Fruit fly (Drosophila melanogaster) whole organism, prepupa: ENCODE measurements around the gene Datp.

ENCODE experiments used
- Blimp-1 ChIP-seq: fragments of 200-800 bp; sonication (Bioruptor generic); optimal IDR thresholded peaks from 3 replicates; lab custom pipeline; 2017; ENCODE audit warnings: missing biosample characterization, missing genetic modification characterization, mild to moderate bottlenecking, moderate library complexity, missing genetic modification reagents
- CG10631 ChIP-seq: fragments of 200-800 bp; sonication (Bioruptor generic); optimal IDR thresholded peaks from 2 replicates; lab custom pipeline; 2016; ENCODE audit warnings: missing biosample characterization, missing genetic modification characterization
- CG10669 ChIP-seq: fragments of 200-800 bp; sonication (Bioruptor generic); optimal IDR thresholded peaks from 3 replicates; lab custom pipeline; 2018; ENCODE audit warnings: missing biosample characterization, mild to moderate bottlenecking, missing genetic modification characterization, moderate library complexity
- CG11294 ChIP-seq: fragments of 200-800 bp; sonication (Bioruptor generic); IDR thresholded peaks from 2 replicates; pipeline ENCODE4 v1.3.6; 2022; ENCODE audit warnings: missing biosample characterization, missing genetic modification characterization
- CG11902 ChIP-seq: fragments of 200-800 bp; sonication (Bioruptor generic); optimal IDR thresholded peaks from 3 replicates; lab custom pipeline; 2016; ENCODE audit warnings: missing biosample characterization, missing genetic modification characterization
- CG15336 ChIP-seq: fragments of 200-800 bp; sonication (Bioruptor generic); IDR thresholded peaks from 2 replicates; pipeline ENCODE4 v1.3.6; 2022; ENCODE audit warnings: missing biosample characterization, missing genetic modification characterization
- CG1621 ChIP-seq: fragments of 200-800 bp; sonication (Bioruptor generic); optimal IDR thresholded peaks from 3 replicates; lab custom pipeline; 2018; ENCODE audit warnings: missing biosample characterization, mild to moderate bottlenecking, missing genetic modification characterization
- CG16779 ChIP-seq: fragments of 200-800 bp; sonication (Bioruptor generic); optimal IDR thresholded peaks from 3 replicates; lab custom pipeline; 2017; ENCODE audit warnings: missing biosample characterization, mild to moderate bottlenecking, missing genetic modification characterization
- CG3032 ChIP-seq: fragments of 200-800 bp; optimal IDR thresholded peaks from 2 replicates; lab custom pipeline; 2019; ENCODE audit warnings: missing biosample characterization, mild to moderate bottlenecking, missing genetic modification characterization, moderate library complexity
- CG31627 ChIP-seq: fragments of 200-800 bp; sonication (Bioruptor generic); optimal IDR thresholded peaks from 3 replicates; lab custom pipeline; 2016; ENCODE audit warnings: missing biosample characterization, missing genetic modification characterization
- CG3919 ChIP-seq: fragments of 200-800 bp; sonication (Bioruptor generic); optimal IDR thresholded peaks from 3 replicates; lab custom pipeline; 2016; ENCODE audit warnings: missing biosample characterization, missing genetic modification characterization
- CG4318 ChIP-seq: fragments of 200-800 bp; sonication (Bioruptor generic); optimal IDR thresholded peaks from 3 replicates; lab custom pipeline; 2017; ENCODE audit warnings: missing biosample characterization, mild to moderate bottlenecking, missing genetic modification characterization
- CG6163 ChIP-seq: fragments of 200-800 bp; sonication (Bioruptor generic); IDR thresholded peaks from 3 replicates; pipeline ENCODE4 v1.3.6; 2022; ENCODE audit warnings: missing biosample characterization, missing genetic modification characterization
- CG6276 ChIP-seq: fragments of 200-800 bp; sonication (Bioruptor generic); optimal IDR thresholded peaks from 2 replicates; lab custom pipeline; 2017; ENCODE audit warnings: missing biosample characterization, mild to moderate bottlenecking, missing genetic modification characterization
- CG6792 ChIP-seq: fragments of 200-800 bp; sonication (Bioruptor generic); optimal IDR thresholded peaks from 3 replicates; lab custom pipeline; 2016; ENCODE audit warnings: missing biosample characterization, missing genetic modification characterization
- CG6808 ChIP-seq: fragments of 200-800 bp; sonication (Bioruptor generic); optimal IDR thresholded peaks from 3 replicates; lab custom pipeline; 2017; ENCODE audit warnings: missing biosample characterization, missing genetic modification characterization, mild to moderate bottlenecking, moderate library complexity, missing genetic modification reagents
- CG7368 ChIP-seq: fragments of 200-800 bp; sonication (Bioruptor generic); optimal IDR thresholded peaks from 3 replicates; lab custom pipeline; 2016; ENCODE audit warnings: missing biosample characterization, missing genetic modification characterization
- CG8119 ChIP-seq: fragments of 200-800 bp; sonication (Bioruptor generic); IDR thresholded peaks from 3 replicates; pipeline ENCODE4 v1.3.6; 2022; ENCODE audit warnings: missing biosample characterization, missing genetic modification characterization
- CG8319 ChIP-seq: fragments of 200-800 bp; sonication (Bioruptor generic); optimal IDR thresholded peaks from 3 replicates; lab custom pipeline; 2016; ENCODE audit warnings: missing biosample characterization, missing genetic modification characterization
- CG8632 ChIP-seq: fragments of 200-800 bp; sonication (Bioruptor generic); optimal IDR thresholded peaks from 3 replicates; lab custom pipeline; 2016; ENCODE audit warnings: missing biosample characterization, missing genetic modification characterization
- CG9139 ChIP-seq: fragments of 200-800 bp; sonication (Bioruptor generic); optimal IDR thresholded peaks from 3 replicates; lab custom pipeline; 2017; ENCODE audit warnings: missing biosample characterization, mild to moderate bottlenecking, missing genetic modification characterization
- Eip75B ChIP-seq: fragments of 200-800 bp; sonication (Bioruptor generic); optimal IDR thresholded peaks from 3 replicates; lab custom pipeline; 2016; ENCODE audit warnings: missing biosample characterization, missing genetic modification characterization
- Eip78C ChIP-seq: fragments of 200-800 bp; sonication (Bioruptor generic); peaks from one replicate; lab custom pipeline; 2016; ENCODE audit warnings: missing biosample characterization, missing genetic modification characterization
- Eip93F ChIP-seq: fragments of 200-800 bp; sonication (Bioruptor generic); optimal IDR thresholded peaks from 2 replicates; lab custom pipeline; 2016; ENCODE audit warnings: missing biosample characterization, mild to moderate bottlenecking, missing genetic modification characterization
- Ets96B ChIP-seq: fragments of 200-800 bp; optimal IDR thresholded peaks from 2 replicates; lab custom pipeline; 2019; ENCODE audit warnings: missing biosample characterization, mild to moderate bottlenecking, missing genetic modification characterization, moderate library complexity
- Gug ChIP-seq: fragments of 200-800 bp; sonication (Bioruptor generic); IDR thresholded peaks from 2 replicates; pipeline ENCODE4 v1.3.6; 2022; ENCODE audit warnings: missing biosample characterization, missing genetic modification characterization
- Hr39 ChIP-seq: fragments of 200-800 bp; sonication (Bioruptor generic); optimal IDR thresholded peaks from 2 replicates; lab custom pipeline; 2016; ENCODE audit warnings: missing biosample characterization, missing genetic modification characterization
- Hr4 ChIP-seq: fragments of 200-800 bp; sonication (Bioruptor generic); optimal IDR thresholded peaks from 3 replicates; lab custom pipeline; 2016; ENCODE audit warnings: missing biosample characterization, missing genetic modification characterization
- Met ChIP-seq: fragments of 200-800 bp; sonication (Bioruptor generic); optimal IDR thresholded peaks from 3 replicates; lab custom pipeline; 2016; ENCODE audit warnings: missing biosample characterization, missing genetic modification characterization
- OdsH ChIP-seq: fragments of 200-800 bp; sonication (Bioruptor generic); optimal IDR thresholded peaks from 3 replicates; lab custom pipeline; 2016; ENCODE audit warnings: missing biosample characterization, missing genetic modification characterization
- Sox102F ChIP-seq: fragments of 200-800 bp; sonication (Bioruptor generic); optimal IDR thresholded peaks from 2 replicates; lab custom pipeline; 2016; ENCODE audit warnings: missing biosample characterization, mild to moderate bottlenecking, missing genetic modification characterization
- Sox14 ChIP-seq: fragments of 200-800 bp; sonication (Bioruptor generic); optimal IDR thresholded peaks from 3 replicates; lab custom pipeline; 2016; ENCODE audit warnings: missing biosample characterization, missing genetic modification characterization
- achi ChIP-seq: fragments of 200-800 bp; sonication (Bioruptor generic); optimal IDR thresholded peaks from 3 replicates; lab custom pipeline; 2016; ENCODE audit warnings: missing biosample characterization, missing genetic modification characterization
- acj6 ChIP-seq: fragments of 200-800 bp; sonication (Bioruptor generic); optimal IDR thresholded peaks from 3 replicates; lab custom pipeline; 2016; ENCODE audit warnings: missing biosample characterization, missing genetic modification characterization
- cyc ChIP-seq: fragments of 200-800 bp; sonication (Bioruptor generic); optimal IDR thresholded peaks from 3 replicates; lab custom pipeline; 2016; ENCODE audit warnings: missing biosample characterization, missing genetic modification characterization
- dsx ChIP-seq: fragments of 200-800 bp; optimal IDR thresholded peaks from 3 replicates; lab custom pipeline; 2019; ENCODE audit warnings: missing biosample characterization, mild to moderate bottlenecking, missing genetic modification characterization, moderate library complexity; ENCODE audit not compliant: poor library complexity, severe bottlenecking
- esn ChIP-seq: fragments of 200-800 bp; sonication (Bioruptor generic); optimal IDR thresholded peaks from 2 replicates; lab custom pipeline; 2016; ENCODE audit warnings: missing biosample characterization, mild to moderate bottlenecking, missing genetic modification characterization, moderate library complexity
- fd59A ChIP-seq: fragments of 200-800 bp; sonication (Bioruptor generic); optimal IDR thresholded peaks from 2 replicates; lab custom pipeline; 2017; ENCODE audit warnings: missing biosample characterization, mild to moderate bottlenecking, missing genetic modification characterization, missing genetic modification reagents
- fd85E ChIP-seq: fragments of 200-800 bp; sonication (Bioruptor generic); optimal IDR thresholded peaks from 3 replicates; lab custom pipeline; 2016; ENCODE audit warnings: missing biosample characterization, missing genetic modification characterization
- lz ChIP-seq: fragments of 200-800 bp; sonication (Bioruptor generic); optimal IDR thresholded peaks from 3 replicates; lab custom pipeline; 2016; ENCODE audit warnings: missing biosample characterization, missing genetic modification characterization
- pdm3 ChIP-seq: fragments of 200-800 bp; sonication (Bioruptor generic); optimal IDR thresholded peaks from 3 replicates; lab custom pipeline; 2016; ENCODE audit warnings: missing biosample characterization, missing genetic modification characterization
- salr ChIP-seq, 2 experiments: fragments of 200-800 bp; sonication (Bioruptor generic); optimal IDR thresholded peaks; 3 replicates each; lab custom pipeline; 2016 to 2018; ENCODE audit warnings: missing biosample characterization in 2 of 2, missing genetic modification characterization in 2 of 2, mild to moderate bottlenecking in 1 of 2
- spab ChIP-seq: fragments of 200-800 bp; sonication (Bioruptor generic); optimal IDR thresholded peaks from 2 replicates; lab custom pipeline; 2017; ENCODE audit warnings: missing biosample characterization, mild to moderate bottlenecking, missing genetic modification characterization, missing genetic modification reagents
- ss ChIP-seq, 2 experiments: fragments of 200-800 bp; sonication (Bioruptor generic); optimal IDR thresholded peaks; 2 replicates in 1 of 2; 3 replicates in 1 of 2; lab custom pipeline; 2017 to 2018; ENCODE audit warnings: mild to moderate bottlenecking in 2 of 2, missing biosample characterization in 2 of 2, missing genetic modification characterization in 2 of 2, moderate library complexity in 1 of 2
- topi ChIP-seq: fragments of 200-800 bp; sonication (Bioruptor generic); optimal IDR thresholded peaks from 3 replicates; lab custom pipeline; 2016; ENCODE audit warnings: missing biosample characterization, missing genetic modification characterization
- vri ChIP-seq: fragments of 200-800 bp; sonication (Bioruptor generic); optimal IDR thresholded peaks from 3 replicates; lab custom pipeline; 2016; ENCODE audit warnings: missing biosample characterization, mild to moderate bottlenecking, missing genetic modification characterization

The Datp gene

dm6 chr2L:9930280-9930679, 8.3 kb downstream of the Datp start, which contains the start of gene CG42367:
Gene CG42367 (plus strand): TSS chr2L:9930580.
- TF ChIP-seq Gug (no peak), Eip93F (GFP tag; lab: Kevin White, UChicago) (no peak), CG16779 (tag; lab: Kevin White, UChicago) (no peak), esn (GFP tag; lab: Kevin White, UChicago) (no peak)

DNA sequence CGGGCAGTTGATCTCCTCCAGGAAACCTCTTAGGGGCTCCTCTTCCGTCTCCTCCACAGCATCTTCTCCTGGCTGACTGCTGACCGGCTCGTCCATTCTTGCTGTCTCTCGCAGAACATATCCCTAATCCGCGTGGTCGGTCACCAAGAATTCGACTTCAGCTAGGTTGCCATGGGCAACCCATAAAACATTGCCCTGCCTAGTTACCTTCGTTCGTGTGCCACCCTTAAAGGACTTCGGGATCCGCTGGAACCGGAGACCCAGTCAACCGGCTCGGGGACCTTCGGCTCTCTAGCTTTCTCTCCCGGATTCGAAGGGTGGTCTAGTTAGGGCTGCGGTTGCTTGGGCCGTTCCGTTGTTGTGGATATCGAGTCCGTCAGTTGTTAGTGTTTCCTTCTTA, 13.8 kb downstream of the Datp start, which contains the start of the genes TbCMF46 and CG42366:
TbCMF46 (minus strand) TSS at position 101 of the 400 bp plus-strand sequence.
CG42366 (plus strand) TSS at position 397 of the 400 bp plus-strand sequence.
- no peak for TF ChIP-seq Eip75B (GFP tag; lab: Kevin White, UChicago)
- TF ChIP-seq acj6 (GFP tag; lab: Kevin White, UChicago) = no peak
- no peak for TF ChIP-seq topi (GFP tag; lab: Kevin White, UChicago)
- TF ChIP-seq Sox14 (GFP tag; lab: Kevin White, UChicago) = no peak
- no peak for TF ChIP-seq lz
- no peak for TF ChIP-seq CG11294
- TF ChIP-seq CG8319 (GFP tag; lab: Kevin White, UChicago) = no peak
- TF ChIP-seq CG4318 (GFP tag; lab: Kevin White, UChicago) = no peak

DNA sequence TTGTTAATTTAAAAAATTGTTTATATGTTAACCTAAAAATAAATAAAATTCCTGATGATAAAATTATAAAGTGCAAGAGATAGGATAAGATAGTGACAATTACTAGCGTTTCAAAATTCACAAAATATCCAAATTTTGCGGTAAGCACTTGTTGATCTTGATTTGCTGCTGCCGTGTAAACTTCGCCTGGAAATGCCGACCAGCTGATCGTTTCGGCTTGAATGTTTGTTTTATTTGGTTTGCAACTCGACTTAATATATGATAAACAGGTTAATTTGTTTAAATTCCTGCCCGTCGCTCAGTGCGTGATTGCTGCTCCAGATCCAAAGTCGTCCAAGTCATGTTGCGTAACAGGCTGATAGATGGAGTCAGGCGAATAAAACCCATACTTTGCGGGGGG, 17.2 kb downstream of the Datp start, which contains the start of gene CG4592:
CG4592 (plus strand) TSS at position 233 of the 400 bp plus-strand sequence.
- TF ChIP-seq Sox102F (GFP tag; lab: Kevin White, UChicago) (peak; percentile 82), Ets96B (tag; lab: Kevin White, UChicago) (no peak), Blimp-1 (GFP tag; lab: Kevin White, UChicago) (peak; percentile 36), dsx (GFP tag; lab: Kevin White, UChicago) (peak; percentile 63), lz (peak; percentile 75), pdm3 (GFP tag; lab: Kevin White, UChicago) (no peak), CG10669 (no peak), CG31627 (GFP tag; lab: Kevin White, UChicago) (peak; percentile 70), spab (peak; percentile 44), cyc (peak; percentile 69), CG6808 (GFP tag; lab: Kevin White, UChicago) (peak; percentile 62), achi (peak; percentile 77), CG11902 (GFP tag; lab: Kevin White, UChicago) (peak; percentile 8), CG15336 (GFP tag; lab: Robert Waterston, UW) (peak; percentile 83), CG1621 (peak; percentile 65), fd59A (GFP tag; lab: Kevin White, UChicago) (peak; percentile 43), ss (GFP tag; optimal IDR thresholded peaks at IDR 0.05; lab: Kevin White, UChicago) (no peak), esn (GFP tag; lab: Kevin White, UChicago) (peak; percentile 86), fd85E (no peak), salr (GFP tag; optimal IDR thresholded peaks at IDR 0.05; lab: Kevin White, UChicago) (peak in 1 of 2 experiments; percentile 68), CG10631 (GFP tag; lab: Kevin White, UChicago) (peak; percentile 53), CG8632 (peak; percentile 70), CG6792 (GFP tag; lab: Kevin White, UChicago) (peak; percentile 69), Met (GFP tag; lab: Kevin White, UChicago) (peak; percentile 82), CG6276 (GFP tag; lab: Kevin White, UChicago) (peak; percentile 60), CG11294 (peak; percentile 13; the same call in 1 of the 2 replicates), CG7368 (peak; percentile 50), CG6163 (GFP tag; lab: Robert Waterston, UW) (peak; percentile 84), Hr39 (GFP tag; lab: Kevin White, UChicago) (peak; percentile 74), CG8119 (GFP tag; lab: Robert Waterston, UW) (peak; percentile 73), CG9139 (GFP tag; lab: Kevin White, UChicago) (peak; percentile 55), CG3919 (GFP tag; lab: Kevin White, UChicago) (peak; percentile 82), vri (GFP tag; lab: Kevin White, UChicago) (peak; percentile 82), OdsH (GFP tag; lab: Kevin White, UChicago) (no peak), Hr4 (GFP tag; lab: Kevin White, UChicago) (peak; percentile 78), CG4318 (GFP tag; lab: Kevin White, UChicago) (peak; percentile 28), acj6 (GFP tag; lab: Kevin White, UChicago) (peak; percentile 84), CG3032 (tag; lab: Kevin White, UChicago) (peak; percentile 72), Eip78C (GFP tag; lab: Kevin White, UChicago) (no peak), Gug (peak; percentile 31; the same call in 1 of the 2 replicates)
